Fruit fly (Drosophila melanogaster) whole organism, embryonic: ENCODE data around the gene CG44362.

Experiments used
- Antp ChIP-seq: fragments of 200-800 bp; sonication (Bioruptor generic); optimal IDR thresholded peaks from 3 replicates; lab custom pipeline; 2016; ENCODE audit warnings: missing biosample characterization, missing genetic modification characterization
- Asciz ChIP-seq: fragments of 200-800 bp; sonication (Bioruptor generic); optimal IDR thresholded peaks from 2 replicates; lab custom pipeline; 2017; ENCODE audit warnings: missing biosample characterization, mild to moderate bottlenecking, missing genetic modification characterization, missing genetic modification reagents
- Atf-2 ChIP-seq: fragments of 200-800 bp; sonication (Bioruptor generic); optimal IDR thresholded peaks from 2 replicates; lab custom pipeline; 2016; ENCODE audit warnings: missing biosample characterization, missing genetic modification characterization
- B-H1 ChIP-seq: fragments of 200-800 bp; sonication (Bioruptor generic); IDR thresholded peaks from 3 replicates; pipeline ENCODE4 v1.3.6; 2022; ENCODE audit warnings: missing biosample characterization, missing genetic modification characterization
- Bteb2 ChIP-seq: fragments of 200-800 bp; sonication (Bioruptor generic); optimal IDR thresholded peaks from 2 replicates; lab custom pipeline; 2016; ENCODE audit warnings: missing biosample characterization, missing genetic modification characterization
- C15 ChIP-seq: fragments of 200-800 bp; sonication (Bioruptor generic); IDR thresholded peaks from 3 replicates; pipeline ENCODE4 v1.3.6; 2022; ENCODE audit warnings: missing biosample characterization, missing genetic modification characterization
- CG11560 ChIP-seq: fragments of 200-800 bp; sonication (Bioruptor generic); IDR thresholded peaks from 3 replicates; pipeline ENCODE4 v1.3.6; 2022; ENCODE audit warnings: missing biosample characterization, missing genetic modification characterization
- CG11696 ChIP-seq: fragments of 200-800 bp; sonication (Bioruptor generic); IDR thresholded peaks from 2 replicates; pipeline ENCODE4 v1.3.6; 2022; ENCODE audit warnings: missing biosample characterization, missing genetic modification characterization
- CG12299 ChIP-seq: fragments of 200-800 bp; sonication (Bioruptor generic); optimal IDR thresholded peaks from 2 replicates; lab custom pipeline; 2018; ENCODE audit warnings: missing biosample characterization, mild to moderate bottlenecking, missing genetic modification characterization
- CG14860 ChIP-seq: fragments of 200-800 bp; sonication (Bioruptor generic); IDR thresholded peaks from 3 replicates; pipeline ENCODE4 v1.3.6; 2022; ENCODE audit warnings: missing biosample characterization, missing genetic modification characterization; ENCODE audit not compliant: partially characterized antibody
- CG15514 ChIP-seq: fragments of 200-800 bp; sonication (Bioruptor generic); optimal IDR thresholded peaks from 3 replicates; lab custom pipeline; 2017; ENCODE audit warnings: missing biosample characterization, missing genetic modification characterization, mild to moderate bottlenecking, moderate library complexity, missing genetic modification reagents
- CG1603 ChIP-seq: fragments of 200-800 bp; sonication (Bioruptor generic); optimal IDR thresholded peaks from 2 replicates; lab custom pipeline; 2019; ENCODE audit warnings: missing biosample characterization, mild to moderate bottlenecking, missing genetic modification characterization, moderate library complexity
- CG1647 ChIP-seq: fragments of 200-800 bp; sonication (Bioruptor generic); optimal IDR thresholded peaks from 3 replicates; lab custom pipeline; 2016; ENCODE audit warnings: missing biosample characterization, missing genetic modification characterization
- CG2712 ChIP-seq: fragments of 200-800 bp; optimal IDR thresholded peaks from 3 replicates; lab custom pipeline; 2019; ENCODE audit warnings: missing biosample characterization, mild to moderate bottlenecking, missing genetic modification characterization, moderate library complexity
- CG32772 ChIP-seq: fragments of 200-800 bp; sonication (Bioruptor generic); IDR thresholded peaks from 2 replicates; pipeline ENCODE4 v1.3.6; 2022; ENCODE audit warnings: missing biosample characterization, missing genetic modification characterization
- CG34422 ChIP-seq: fragments of 200-800 bp; sonication (Bioruptor generic); IDR thresholded peaks from 3 replicates; pipeline ENCODE4 v1.3.6; 2022; ENCODE audit warnings: missing biosample characterization, missing genetic modification characterization
- CG3847 ChIP-seq: fragments of 200-800 bp; sonication (Bioruptor generic); IDR thresholded peaks from 2 replicates; pipeline ENCODE4 v1.3.6; 2022; ENCODE audit warnings: missing biosample characterization, missing genetic modification characterization
- CG4854 ChIP-seq: fragments of 200-800 bp; sonication (Bioruptor generic); optimal IDR thresholded peaks from 2 replicates; lab custom pipeline; 2016; ENCODE audit warnings: missing biosample characterization, missing genetic modification characterization, inconsistent platforms
- CG6175 ChIP-seq: fragments of 200-800 bp; sonication (Bioruptor generic); IDR thresholded peaks from 3 replicates; pipeline ENCODE4 v1.3.6; 2022; ENCODE audit warnings: missing biosample characterization, missing genetic modification characterization
- CG6765 ChIP-seq: fragments of 200-800 bp; sonication (Bioruptor generic); optimal IDR thresholded peaks from 3 replicates; lab custom pipeline; 2017; ENCODE audit warnings: missing biosample characterization, mild to moderate bottlenecking, missing genetic modification characterization
- CG6791 ChIP-seq: fragments of 200-800 bp; sonication (Bioruptor generic); IDR thresholded peaks from 3 replicates; pipeline ENCODE4 v1.3.6; 2022; ENCODE audit warnings: missing biosample characterization, missing genetic modification characterization; ENCODE audit not compliant: partially characterized antibody
- CkIIα-i1 ChIP-seq: fragments of 200-800 bp; sonication (Bioruptor generic); IDR thresholded peaks from 2 replicates; pipeline ENCODE4 v1.3.6; 2022; ENCODE audit warnings: missing biosample characterization, missing genetic modification characterization
- Doc3 ChIP-seq: fragments of 200-800 bp; sonication (Bioruptor generic); IDR thresholded peaks from 3 replicates; pipeline ENCODE4 v1.3.6; 2022; ENCODE audit warnings: missing biosample characterization, missing genetic modification characterization; ENCODE audit not compliant: partially characterized antibody
- H2.0 ChIP-seq: fragments of 200-800 bp; sonication (Bioruptor generic); IDR thresholded peaks from 2 replicates; pipeline ENCODE4 v1.3.6; 2022; ENCODE audit warnings: missing biosample characterization, missing genetic modification characterization
- HLH3B ChIP-seq: fragments of 200-800 bp; sonication (Bioruptor generic); IDR thresholded peaks from 2 replicates; pipeline ENCODE4 v1.3.6; 2022; ENCODE audit warnings: missing biosample characterization, missing genetic modification characterization
- Kr ChIP-seq: fragments of 200-800 bp; sonication (Bioruptor generic); optimal IDR thresholded peaks from 2 replicates; lab custom pipeline; 2017; ENCODE audit warnings: missing biosample characterization, mild to moderate bottlenecking, missing genetic modification characterization
- Med ChIP-seq: fragments of 200-800 bp; sonication (Bioruptor generic); peaks from one replicate; lab custom pipeline; 2016; ENCODE audit warnings: missing biosample characterization, missing genetic modification characterization, mild to moderate bottlenecking, inconsistent platforms, moderate library complexity
- NFAT ChIP-seq: fragments of 200-800 bp; sonication (Bioruptor generic); IDR thresholded peaks from 2 replicates; pipeline ENCODE4 v1.3.6; 2022; ENCODE audit warnings: missing biosample characterization, missing genetic modification characterization
- Nf-YB ChIP-seq: fragments of 200-800 bp; sonication (Bioruptor generic); optimal IDR thresholded peaks from 3 replicates; lab custom pipeline; 2019; ENCODE audit warnings: missing biosample characterization, mild to moderate bottlenecking, missing genetic modification characterization, moderate library complexity
- Sry-δ ChIP-seq: fragments of 200-800 bp; sonication (Bioruptor generic); optimal IDR thresholded peaks from 2 replicates; lab custom pipeline; 2016; ENCODE audit warnings: missing biosample characterization, missing genetic modification characterization
- YL-1 ChIP-seq: fragments of 200-800 bp; sonication (Bioruptor generic); optimal IDR thresholded peaks from 3 replicates; lab custom pipeline; 2017; ENCODE audit warnings: missing biosample characterization, mild to moderate bottlenecking, missing genetic modification characterization
- disco-r ChIP-seq: fragments of 200-800 bp; sonication (Bioruptor generic); optimal IDR thresholded peaks from 2 replicates; lab custom pipeline; 2016; ENCODE audit warnings: missing biosample characterization, missing genetic modification characterization
- eve ChIP-seq, 2 experiments: fragments of >200 bp; optimal IDR thresholded peaks; 2 replicates each; lab custom pipeline; 2017; ENCODE audit warnings: missing biosample characterization in 2 of 2, missing genetic modification characterization in 2 of 2
- gem ChIP-seq: fragments of 200-800 bp; sonication (Bioruptor generic); optimal IDR thresholded peaks from 2 replicates; lab custom pipeline; 2019; ENCODE audit warnings: missing biosample characterization, mild to moderate bottlenecking, missing genetic modification characterization, moderate library complexity
- kni ChIP-seq: fragments of 200-800 bp; sonication (Bioruptor generic); optimal IDR thresholded peaks from 3 replicates; lab custom pipeline; 2017; ENCODE audit warnings: mild to moderate bottlenecking, missing biosample characterization, missing genetic modification reagents, missing genetic modification characterization
- nerfin-1 ChIP-seq: fragments of 200-800 bp; sonication (Bioruptor generic); optimal IDR thresholded peaks from 3 replicates; lab custom pipeline; 2019; ENCODE audit warnings: missing biosample characterization, mild to moderate bottlenecking, missing genetic modification characterization, moderate library complexity
- odd ChIP-seq: fragments of 200-800 bp; sonication (Bioruptor generic); optimal IDR thresholded peaks from 2 replicates; lab custom pipeline; 2017; ENCODE audit warnings: missing biosample characterization, mild to moderate bottlenecking, missing genetic modification characterization
- org-1 ChIP-seq: fragments of 200-800 bp; sonication (Bioruptor generic); optimal IDR thresholded peaks from 2 replicates; lab custom pipeline; 2017; ENCODE audit warnings: missing biosample characterization, missing genetic modification characterization
- pan ChIP-seq, 4 experiments: fragments of >200 bp in 3 of 4; fragments of 200-800 bp in 1 of 4; sonication (Bioruptor generic) in 1 of 4; optimal IDR thresholded peaks in 3 of 4; IDR thresholded peaks in 1 of 4; 2 replicates each; pipeline versions ENCODE4 v1.3.6 to Lab custom; 2017 to 2022; ENCODE audit warnings: missing biosample characterization in 2 of 4, missing genetic modification characterization in 2 of 4, mixed read lengths in 1 of 4
- peb ChIP-seq: fragments of 200-800 bp; sonication (Bioruptor generic); IDR thresholded peaks from 2 replicates; pipeline ENCODE4 v1.3.6; 2022; ENCODE audit warnings: missing biosample characterization, missing genetic modification characterization
- row ChIP-seq: fragments of 200-800 bp; sonication (Bioruptor generic); IDR thresholded peaks from 3 replicates; pipeline ENCODE4 v1.3.6; 2022; ENCODE audit warnings: missing biosample characterization, missing genetic modification characterization
- sc ChIP-seq, 3 experiments: fragments of >200 bp in 2 of 3; fragments of 200-800 bp in 1 of 3; sonication (Bioruptor generic) in 1 of 3; optimal IDR thresholded peaks; 2 replicates in 2 of 3; 3 replicates in 1 of 3; lab custom pipeline; 2017; ENCODE audit warnings: mild to moderate bottlenecking in 1 of 3, missing biosample characterization in 1 of 3, missing genetic modification characterization in 1 of 3, missing genetic modification reagents in 1 of 3
- sim ChIP-seq: fragments of 200-800 bp; sonication (Bioruptor generic); IDR thresholded peaks from 2 replicates; pipeline ENCODE4 v1.3.6; 2022; ENCODE audit warnings: missing biosample characterization, missing genetic modification characterization
- so ChIP-seq: fragments of 200-800 bp; sonication (Bioruptor generic); IDR thresholded peaks from 3 replicates; pipeline ENCODE4 v1.3.6; 2022; ENCODE audit warnings: missing biosample characterization, missing genetic modification characterization
- tgo ChIP-seq: fragments of 200-800 bp; sonication (Bioruptor generic); IDR thresholded peaks from 3 replicates; pipeline ENCODE4 v1.3.6; 2022; ENCODE audit warnings: missing biosample characterization, missing genetic modification characterization
- tin ChIP-seq: fragments of 200-800 bp; sonication (Bioruptor generic); optimal IDR thresholded peaks from 3 replicates; lab custom pipeline; 2016; ENCODE audit warnings: missing biosample characterization, missing genetic modification characterization
- zfh2 ChIP-seq: fragments of 200-800 bp; sonication (Bioruptor generic); optimal IDR thresholded peaks from 2 replicates; lab custom pipeline; 2016; ENCODE audit warnings: missing biosample characterization, missing genetic modification characterization

CG44362 gene

DNA sequence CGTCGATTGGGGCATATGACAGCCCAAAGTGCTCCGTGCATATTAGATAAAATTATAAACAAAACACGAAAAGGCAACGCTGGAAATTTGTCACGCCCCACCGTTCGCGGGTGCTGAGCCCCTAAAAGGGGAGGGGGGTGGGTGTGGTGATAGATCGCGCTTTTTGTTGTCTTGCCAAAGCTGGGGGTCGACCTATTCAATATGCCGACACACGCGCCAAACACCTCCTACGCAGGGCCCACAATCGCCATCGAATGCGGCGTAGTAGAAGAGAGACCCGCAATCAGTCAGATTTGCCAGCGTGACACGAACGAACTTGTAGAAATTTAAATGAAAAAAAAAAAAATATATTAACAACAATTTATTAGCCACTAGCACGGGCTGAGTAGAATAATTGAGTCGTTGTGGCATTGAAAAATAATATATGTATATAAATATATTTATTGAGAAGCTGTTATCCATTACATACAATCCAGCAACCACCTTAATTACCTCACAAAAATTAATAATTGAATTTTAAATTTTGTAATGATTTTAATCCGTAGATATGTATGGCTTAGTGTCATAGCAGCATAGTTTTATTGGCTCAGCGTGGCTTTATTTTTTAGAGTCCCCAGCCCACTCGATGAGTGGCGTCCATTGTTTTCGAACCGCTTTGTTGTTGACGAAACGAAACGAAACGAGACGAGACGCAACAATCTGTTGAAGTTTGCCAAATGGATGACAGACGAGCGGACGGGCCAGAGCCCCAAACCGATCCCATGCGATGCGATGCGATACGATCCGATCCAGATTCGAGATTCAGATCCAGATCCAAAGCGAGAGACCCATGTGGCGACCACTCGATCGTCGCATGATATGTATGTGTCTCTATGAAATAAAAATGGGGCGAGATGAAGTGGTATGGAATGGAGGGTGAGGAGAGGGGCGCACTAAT lies 48.1 kb upstream of the CG44362 start (continued):
- TF ChIP-seq CG14860 (no peak), C15 (GFP tag; lab: Robert Waterston, UW) (peak; percentile 58; the same call in 1 of the 3 replicates), Doc3 (GFP tag; lab: Robert Waterston, UW) (no peak), so (GFP tag; lab: Robert Waterston, UW) (peak; percentile 97), CG1603 (no peak), CG11560 (tag; lab: Robert Waterston, UW) (peak; percentile 67), eve (GFP tag; optimal IDR thresholded peaks at IDR 0.05; lab: Kevin White, UChicago) (peak in 1 of 2 experiments; percentile 73), sc (optimal IDR thresholded peaks at IDR 0.05; lab: Kevin White, UChicago) (no peak), sc (GFP tag; optimal IDR thresholded peaks at IDR 0.05; lab: Kevin White, UChicago) (peak; percentile 64), CG6765 (GFP tag; lab: Kevin White, UChicago) (peak; percentile 84), CG32772 (GFP tag; lab: Robert Waterston, UW) (peak; percentile 77), org-1 (peak; percentile 72), nerfin-1 (tag; lab: Kevin White, UChicago) (peak; percentile 84), kni (GFP tag; lab: Kevin White, UChicago) (peak; percentile 77), Nf-YB (peak; percentile 81), Med (GFP tag; lab: Kevin White, UChicago) (peak; percentile 83), zfh2 (GFP tag; lab: Kevin White, UChicago) (peak; percentile 10), odd (GFP tag; lab: Kevin White, UChicago) (peak; percentile 92), tin (peak; percentile 41), CG15514 (GFP tag; lab: Kevin White, UChicago) (peak; percentile 55), tgo (GFP tag; lab: Robert Waterston, UW) (peak; percentile 93), Antp (GFP tag; lab: Kevin White, UChicago) (no peak), pan (optimal IDR thresholded peaks at IDR 0.05; lab: Kevin White, UChicago) (no peak), pan (GFP tag; optimal IDR thresholded peaks at IDR 0.05 in 1 of 2, IDR thresholded peaks at IDR 0.05 in 1 of 2) (peak in 1 of 2 experiments; percentile 94), row (GFP tag; lab: Robert Waterston, UW) (peak; percentile 91), CG6175 (GFP tag; lab: Robert Waterston, UW) (peak; percentile 65; the same call in 1 of the 3 replicates), Asciz (GFP tag; lab: Kevin White, UChicago) (peak; percentile 83), Kr (GFP tag; lab: Kevin White, UChicago) (no peak), sim (GFP tag; lab: Robert Waterston, UW) (0 out of 2 replicates have a peak, but pooled peaks have one; percentile 5), CkIIα-i1 (0 out of 2 replicates have a peak, but pooled peaks have one; percentile 8), gem (peak; percentile 96), CG12299 (tag; lab: Kevin White, UChicago) (peak; percentile 82), peb (peak; percentile 57; the same call in 1 of the 2 replicates), disco-r (GFP tag; lab: Kevin White, UChicago) (no peak), HLH3B (GFP tag; lab: Robert Waterston, UW) (peak; percentile 92), Atf-2 (GFP tag; lab: Kevin White, UChicago) (no peak), CG2712 (tag; lab: Kevin White, UChicago) (peak; percentile 86), CG4854 (GFP tag; lab: Kevin White, UChicago) (no peak), B-H1 (GFP tag; lab: Robert Waterston, UW) (peak; percentile 87), Sry-δ (no peak), CG11696 (peak; percentile 74), CG34422 (GFP tag; lab: Robert Waterston, UW) (peak; percentile 89), CG6791 (no peak), Bteb2 (GFP tag; lab: Kevin White, UChicago) (no peak), NFAT (GFP tag; lab: Robert Waterston, UW) (peak; percentile 58), CG1647 (GFP tag; lab: Kevin White, UChicago) (no peak), CG3847 (peak; percentile 92), H2.0 (GFP tag; lab: Robert Waterston, UW) (peak; percentile 87), YL-1 (GFP tag; lab: Kevin White, UChicago) (peak; percentile 59)
